Fruit fly (Drosophila melanogaster) whole organism, embryonic: ENCODE results near the gene CG3679.
A peak's percentile ranks its signal among the peaks of the same experiment; 100 is the strongest.

Experiments
- ATbp ChIP-seq: fragments of 200-800 bp; sonication (Bioruptor generic); optimal IDR thresholded peaks from 2 replicates; lab custom pipeline; 2017; ENCODE audit warnings: missing biosample characterization, mild to moderate bottlenecking, missing genetic modification characterization, missing genetic modification reagents
- Asciz ChIP-seq: fragments of 200-800 bp; sonication (Bioruptor generic); optimal IDR thresholded peaks from 2 replicates; lab custom pipeline; 2017; ENCODE audit warnings: missing biosample characterization, mild to moderate bottlenecking, missing genetic modification characterization, missing genetic modification reagents
- Awh ChIP-seq: fragments of 200-800 bp; sonication (Bioruptor generic); IDR thresholded peaks from 2 replicates; pipeline ENCODE4, ENCODE4 v1.3.6; 2022; ENCODE audit warnings: missing biosample characterization, missing genetic modification characterization
- Bgb ChIP-seq: fragments of 200-800 bp; sonication (Bioruptor generic); IDR thresholded peaks from 2 replicates; pipeline ENCODE4 v1.3.6; 2022; ENCODE audit warnings: missing biosample characterization, missing genetic modification characterization; ENCODE audit not compliant: partially characterized antibody
- CG11398 ChIP-seq: fragments of 200-800 bp; sonication (Bioruptor generic); optimal IDR thresholded peaks from 2 replicates; lab custom pipeline; 2016; ENCODE audit warnings: missing biosample characterization, missing genetic modification characterization
- CG11504 ChIP-seq: fragments of 200-800 bp; sonication (Bioruptor generic); optimal IDR thresholded peaks from 3 replicates; lab custom pipeline; 2019; ENCODE audit warnings: missing biosample characterization, mild to moderate bottlenecking, missing genetic modification characterization, moderate library complexity
- CG12299 ChIP-seq: fragments of 200-800 bp; sonication (Bioruptor generic); optimal IDR thresholded peaks from 2 replicates; lab custom pipeline; 2018; ENCODE audit warnings: missing biosample characterization, mild to moderate bottlenecking, missing genetic modification characterization
- CG12391 ChIP-seq: fragments of 200-800 bp; sonication (Bioruptor generic); optimal IDR thresholded peaks from 3 replicates; lab custom pipeline; 2018; ENCODE audit warnings: missing biosample characterization, mild to moderate bottlenecking, missing genetic modification characterization, moderate library complexity
- CG13296 ChIP-seq: fragments of 200-800 bp; sonication (Bioruptor generic); optimal IDR thresholded peaks from 3 replicates; lab custom pipeline; 2018; ENCODE audit warnings: missing biosample characterization, mild to moderate bottlenecking, missing genetic modification characterization
- CG13894 ChIP-seq: fragments of 200-800 bp; sonication (Bioruptor generic); optimal IDR thresholded peaks from 3 replicates; lab custom pipeline; 2018; ENCODE audit warnings: missing biosample characterization, mild to moderate bottlenecking, missing genetic modification characterization, moderate library complexity
- CG14965 ChIP-seq: fragments of 200-800 bp; sonication (Bioruptor generic); optimal IDR thresholded peaks from 2 replicates; lab custom pipeline; 2016; ENCODE audit warnings: missing biosample characterization, missing genetic modification characterization, borderline replicate concordance
- CG17186 ChIP-seq: fragments of 200-800 bp; sonication (Bioruptor generic); optimal IDR thresholded peaks from 3 replicates; lab custom pipeline; 2017; ENCODE audit warnings: missing biosample characterization, missing genetic modification reagents, missing genetic modification characterization
- CG31224 ChIP-seq: fragments of 200-800 bp; sonication (Bioruptor generic); IDR thresholded peaks from 2 replicates; pipeline ENCODE4 v1.3.6; 2022; ENCODE audit warnings: missing biosample characterization, missing genetic modification characterization
- CG31365 ChIP-seq: fragments of 200-800 bp; sonication (Bioruptor generic); optimal IDR thresholded peaks from 2 replicates; lab custom pipeline; 2018; ENCODE audit warnings: missing biosample characterization, mild to moderate bottlenecking, missing genetic modification characterization
- CG6175 ChIP-seq: fragments of 200-800 bp; sonication (Bioruptor generic); IDR thresholded peaks from 3 replicates; pipeline ENCODE4 v1.3.6; 2022; ENCODE audit warnings: missing biosample characterization, missing genetic modification characterization
- CG8944 ChIP-seq: fragments of 200-800 bp; sonication (Bioruptor generic); optimal IDR thresholded peaks from 3 replicates; lab custom pipeline; 2016; ENCODE audit warnings: missing biosample characterization, missing genetic modification characterization
- D19B ChIP-seq: fragments of 200-800 bp; sonication (Bioruptor generic); optimal IDR thresholded peaks from 2 replicates; lab custom pipeline; 2017; ENCODE audit warnings: missing biosample characterization, mild to moderate bottlenecking, missing genetic modification characterization
- Dfd ChIP-seq, 2 experiments: fragments of >200 bp; optimal IDR thresholded peaks; 2 replicates each; lab custom pipeline; 2017; ENCODE audit warnings: missing biosample characterization in 2 of 2, missing genetic modification characterization in 2 of 2
- Ets65A ChIP-seq: fragments of 200-800 bp; sonication (Bioruptor generic); peaks from one replicate; lab custom pipeline; 2016; ENCODE audit warnings: missing biosample characterization, missing genetic modification characterization
- Ets97D ChIP-seq: fragments of 200-800 bp; sonication (Bioruptor generic); optimal IDR thresholded peaks from 3 replicates; lab custom pipeline; 2016; ENCODE audit warnings: missing biosample characterization, missing genetic modification characterization
- HLH54F ChIP-seq: fragments of 200-800 bp; sonication (Bioruptor generic); optimal IDR thresholded peaks from 3 replicates; lab custom pipeline; 2016; ENCODE audit warnings: missing biosample characterization, missing genetic modification characterization
- Lim3 ChIP-seq: fragments of 200-800 bp; sonication (Bioruptor generic); IDR thresholded peaks from 2 replicates; pipeline ENCODE4 v1.3.6; 2022; ENCODE audit warnings: missing biosample characterization, missing genetic modification characterization
- MESR4 ChIP-seq: fragments of 200-800 bp; sonication (Bioruptor generic); optimal IDR thresholded peaks from 2 replicates; lab custom pipeline; 2018; ENCODE audit warnings: missing biosample characterization, mild to moderate bottlenecking, missing genetic modification characterization, moderate library complexity
- Med ChIP-seq: fragments of 200-800 bp; sonication (Bioruptor generic); peaks from one replicate; lab custom pipeline; 2016; ENCODE audit warnings: missing biosample characterization, missing genetic modification characterization, mild to moderate bottlenecking, inconsistent platforms, moderate library complexity
- NC2α ChIP-seq: fragments of 200-800 bp; sonication (Bioruptor generic); optimal IDR thresholded peaks from 2 replicates; lab custom pipeline; 2016; ENCODE audit warnings: missing biosample characterization, missing genetic modification characterization
- Nf-YB ChIP-seq: fragments of 200-800 bp; sonication (Bioruptor generic); optimal IDR thresholded peaks from 3 replicates; lab custom pipeline; 2019; ENCODE audit warnings: missing biosample characterization, mild to moderate bottlenecking, missing genetic modification characterization, moderate library complexity
- Ravus ChIP-seq: fragments of 200-800 bp; sonication (Bioruptor generic); IDR thresholded peaks from 2 replicates; pipeline ENCODE4 v1.3.6; 2022; ENCODE audit warnings: missing biosample characterization, missing genetic modification characterization
- Vsx1 ChIP-seq: fragments of 200-800 bp; sonication (Bioruptor generic); optimal IDR thresholded peaks from 2 replicates; lab custom pipeline; 2017; ENCODE audit warnings: missing biosample characterization, mild to moderate bottlenecking, missing genetic modification characterization, missing genetic modification reagents
- YL-1 ChIP-seq: fragments of 200-800 bp; sonication (Bioruptor generic); optimal IDR thresholded peaks from 3 replicates; lab custom pipeline; 2017; ENCODE audit warnings: missing biosample characterization, mild to moderate bottlenecking, missing genetic modification characterization
- bcd ChIP-seq: fragments of 200-800 bp; sonication (Bioruptor generic); optimal IDR thresholded peaks from 2 replicates; lab custom pipeline; 2017; ENCODE audit warnings: missing biosample characterization, mild to moderate bottlenecking, missing genetic modification characterization
- bigmax ChIP-seq: fragments of 200-800 bp; sonication (Bioruptor generic); optimal IDR thresholded peaks from 2 replicates; lab custom pipeline; 2018; ENCODE audit warnings: missing biosample characterization, mild to moderate bottlenecking, missing genetic modification characterization
- cg ChIP-seq: fragments of 200-800 bp; sonication (Bioruptor generic); optimal IDR thresholded peaks from 3 replicates; lab custom pipeline; 2019; ENCODE audit warnings: missing biosample characterization, mild to moderate bottlenecking, missing genetic modification characterization, moderate library complexity
- chn ChIP-seq: fragments of 200-800 bp; sonication (Bioruptor generic); optimal IDR thresholded peaks from 2 replicates; lab custom pipeline; 2016; ENCODE audit warnings: missing biosample characterization, missing genetic modification characterization
- crol ChIP-seq: fragments of 200-800 bp; sonication (Bioruptor generic); IDR thresholded peaks from 2 replicates; pipeline ENCODE4 v1.3.6; 2022; ENCODE audit warnings: missing biosample characterization, missing genetic modification characterization
- dm ChIP-seq: fragments of 200-800 bp; sonication (Bioruptor generic); optimal IDR thresholded peaks from 3 replicates; lab custom pipeline; 2016; ENCODE audit warnings: missing biosample characterization, missing genetic modification characterization
- exex ChIP-seq: fragments of 200-800 bp; sonication (Bioruptor generic); optimal IDR thresholded peaks from 4 replicates; lab custom pipeline; 2018; ENCODE audit warnings: missing biosample characterization, mild to moderate bottlenecking, missing genetic modification characterization, moderate library complexity
- gcm2 ChIP-seq: fragments of 200-800 bp; sonication (Bioruptor generic); optimal IDR thresholded peaks from 2 replicates; lab custom pipeline; 2016; ENCODE audit warnings: missing biosample characterization, missing genetic modification characterization
- gem ChIP-seq: fragments of 200-800 bp; sonication (Bioruptor generic); optimal IDR thresholded peaks from 2 replicates; lab custom pipeline; 2019; ENCODE audit warnings: missing biosample characterization, mild to moderate bottlenecking, missing genetic modification characterization, moderate library complexity
- ham ChIP-seq: fragments of 200-800 bp; sonication (Bioruptor generic); IDR thresholded peaks from 2 replicates; pipeline ENCODE4 v1.3.6; 2022; ENCODE audit warnings: missing biosample characterization, missing genetic modification characterization
- ind ChIP-seq: fragments of 200-800 bp; sonication (Bioruptor generic); optimal IDR thresholded peaks from 3 replicates; lab custom pipeline; 2016; ENCODE audit warnings: missing biosample characterization, missing genetic modification characterization
- lmd ChIP-seq: fragments of 200-800 bp; sonication (Bioruptor generic); IDR thresholded peaks from 2 replicates; pipeline ENCODE4 v1.3.6; 2022; ENCODE audit warnings: missing biosample characterization, missing genetic modification characterization
- mam ChIP-seq: fragments of 200-800 bp; sonication (Bioruptor generic); optimal IDR thresholded peaks from 3 replicates; lab custom pipeline; 2016; ENCODE audit warnings: missing biosample characterization, missing genetic modification characterization
- p53 ChIP-seq: fragments of 200-800 bp; sonication (Bioruptor generic); optimal IDR thresholded peaks from 2 replicates; lab custom pipeline; 2016; ENCODE audit warnings: missing biosample characterization, missing genetic modification characterization
- pho ChIP-seq: fragments of 200-800 bp; sonication (Bioruptor generic); optimal IDR thresholded peaks from 2 replicates; lab custom pipeline; 2016; ENCODE audit warnings: missing biosample characterization, missing genetic modification characterization
- row ChIP-seq: fragments of 200-800 bp; sonication (Bioruptor generic); IDR thresholded peaks from 3 replicates; pipeline ENCODE4 v1.3.6; 2022; ENCODE audit warnings: missing biosample characterization, missing genetic modification characterization
- slou ChIP-seq: fragments of 200-800 bp; sonication (Bioruptor generic); optimal IDR thresholded peaks from 3 replicates; lab custom pipeline; 2016; ENCODE audit warnings: missing biosample characterization, missing genetic modification characterization
- sug ChIP-seq: fragments of 200-800 bp; optimal IDR thresholded peaks from 2 replicates; lab custom pipeline; 2019; ENCODE audit warnings: missing biosample characterization, mild to moderate bottlenecking, missing genetic modification characterization, moderate library complexity
- tx ChIP-seq: fragments of 200-800 bp; sonication (Bioruptor generic); optimal IDR thresholded peaks from 2 replicates; lab custom pipeline; 2016; ENCODE audit warnings: missing biosample characterization, missing genetic modification characterization
- zen ChIP-seq: fragments of 200-800 bp; sonication (Bioruptor generic); optimal IDR thresholded peaks from 3 replicates; lab custom pipeline; 2018; ENCODE audit warnings: missing biosample characterization, mild to moderate bottlenecking, missing genetic modification characterization, moderate library complexity

CG3679 gene

dm6 chrX:16288999-16289398, 14.7 kb upstream of the CG3679 start:
- TF ChIP-seq CG6175 (GFP tag; lab: Robert Waterston, UW) = no peak
- TF ChIP-seq chn = no peak
- no peak for TF ChIP-seq Ravus (GFP tag; lab: Robert Waterston, UW)
- TF ChIP-seq slou (GFP tag; lab: Kevin White, UChicago) = no peak
- TF ChIP-seq gem (tag; lab: Kevin White, UChicago) = no peak
- peak; percentile 92 for TF ChIP-seq bigmax (GFP tag; lab: Kevin White, UChicago)
- peak; percentile 41 for TF ChIP-seq cg (GFP tag; lab: Kevin White, UChicago)
- no peak for TF ChIP-seq ATbp
- no peak for TF ChIP-seq ham (GFP tag; lab: Robert Waterston, UW)
- no peak for TF ChIP-seq CG31224 (GFP tag; lab: Robert Waterston, UW)
- TF ChIP-seq row (GFP tag; lab: Robert Waterston, UW) = no peak
- no peak for TF ChIP-seq bcd (GFP tag; lab: Kevin White, UChicago)
- no peak for TF ChIP-seq CG13296 (GFP tag; lab: Kevin White, UChicago)
- no peak for TF ChIP-seq Nf-YB (GFP tag; lab: Kevin White, UChicago)
- TF ChIP-seq mam = no peak
- TF ChIP-seq dm (GFP tag; lab: Kevin White, UChicago) = peak; percentile 42
- TF ChIP-seq Asciz (GFP tag; lab: Kevin White, UChicago) = no peak
- peak; percentile 57 for TF ChIP-seq MESR4
- peak; percentile 17 for TF ChIP-seq Ets65A (GFP tag; lab: Kevin White, UChicago)
- no peak for TF ChIP-seq CG14965
- peak; percentile 48 for TF ChIP-seq YL-1 (GFP tag; lab: Kevin White, UChicago)
- peak; percentile 16 for TF ChIP-seq Med
- no peak for TF ChIP-seq Awh

dm6 chrX:16292646-16293045, 11.0 kb upstream of the CG3679 start:
- TF ChIP-seq CG12391 (tag; lab: Kevin White, UChicago) = no peak
- TF ChIP-seq Dfd (GFP tag; optimal IDR thresholded peaks at IDR 0.05; lab: Kevin White, UChicago) = no peak
- TF ChIP-seq gcm2 (GFP tag; lab: Kevin White, UChicago) = no peak
- TF ChIP-seq CG12299 (tag; lab: Kevin White, UChicago) = no peak
- no peak for TF ChIP-seq zen
- TF ChIP-seq Lim3 (GFP tag; lab: Robert Waterston, UW) = no peak
- TF ChIP-seq D19B (GFP tag; lab: Kevin White, UChicago) = no peak
- no peak for TF ChIP-seq pho (GFP tag; lab: Kevin White, UChicago)
- no peak for TF ChIP-seq CG13894
- TF ChIP-seq crol (GFP tag; lab: Robert Waterston, UW) = peak; percentile 20; the same call in 1 of the 2 replicates
- no peak for TF ChIP-seq ind (GFP tag; lab: Kevin White, UChicago)
- TF ChIP-seq sug (tag; lab: Kevin White, UChicago) = peak; percentile 25
- no peak for TF ChIP-seq lmd (GFP tag; lab: Robert Waterston, UW)
- TF ChIP-seq exex (tag; lab: Kevin White, UChicago) = peak; percentile 69
- TF ChIP-seq Med = peak; percentile 48

- TF ChIP-seq CG17186 (GFP tag; lab: Kevin White, UChicago) (peak; percentile 22), Vsx1 (GFP tag; lab: Kevin White, UChicago) (no peak), tx (GFP tag; lab: Kevin White, UChicago) (peak; percentile 3), NC2α (GFP tag; lab: Kevin White, UChicago) (no peak), CG31365 (tag; lab: Kevin White, UChicago) (no peak), CG11398 (GFP tag; lab: Kevin White, UChicago) (peak; percentile 18), p53 (GFP tag; lab: Kevin White, UChicago) (peak; percentile 16), Bgb (GFP tag; lab: Robert Waterston, UW) (peak; percentile 92), HLH54F (GFP tag; lab: Kevin White, UChicago) (peak; percentile 66), sug (tag; lab: Kevin White, UChicago) (peak; percentile 46), Ets97D (peak; percentile 71), CG11504 (tag; lab: Kevin White, UChicago) (no peak), CG8944 (GFP tag; lab: Kevin White, UChicago) (no peak)
Measured at dm6 chrX:16296423-16297292, 7.0 kb upstream of the CG3679 start, which contains the start of gene CG3632. CG3632 (plus strand) TSS chrX:16296671.
